Worm (Caenorhabditis elegans) whole organism, L2 larva: ENCODE results near the gene ZK185.1.
A peak's percentile ranks its signal among the peaks of the same experiment; 100 is the strongest.

Experiments
- C34F6.9 ChIP-seq: fragments of 150-350 bp; optimal IDR thresholded peaks from 2 replicates; lab custom pipeline; 2014; ENCODE audit warnings: missing biosample characterization, missing genetic modification characterization
- F13H6.1 ChIP-seq: sonication (generic microtip); optimal IDR thresholded peaks from 2 replicates; lab custom pipeline; 2016; ENCODE audit warnings: missing genetic modification characterization, missing compliant biosample characterization
- R02D3.7 ChIP-seq: fragments of 150-350 bp; optimal IDR thresholded peaks from 2 replicates; lab custom pipeline; 2014; ENCODE audit warnings: missing biosample characterization, missing genetic modification characterization
- ZK546.5 ChIP-seq: sonication (generic microtip); optimal IDR thresholded peaks from 2 replicates; lab custom pipeline; 2017; ENCODE audit warnings: missing biosample characterization, missing genetic modification characterization
- aly-2 ChIP-seq: fragments of 150-350 bp; optimal IDR thresholded peaks from 2 replicates; lab custom pipeline; 2014; ENCODE audit warnings: missing biosample characterization, missing genetic modification characterization
- ama-1 ChIP-seq: fragments of 150-350 bp; optimal IDR thresholded peaks from 2 replicates; lab custom pipeline; 2018; ENCODE audit warnings: inconsistent platforms
- blmp-1 ChIP-seq: sonication (generic microtip); optimal IDR thresholded peaks from 2 replicates; lab custom pipeline; 2017; ENCODE audit warnings: missing genetic modification characterization, mild to moderate bottlenecking, missing compliant biosample characterization, antibody characterized with exemption, moderate library complexity; ENCODE audit not compliant: insufficient read depth
- ceh-16 ChIP-seq: fragments of 150-350 bp; optimal IDR thresholded peaks from 2 replicates; lab custom pipeline; 2014; ENCODE audit warnings: missing biosample characterization, missing genetic modification characterization
- crh-2 ChIP-seq: sonication (generic microtip); optimal IDR thresholded peaks from 2 replicates; lab custom pipeline; 2017; ENCODE audit warnings: missing biosample characterization, missing genetic modification characterization
- dmd-4 ChIP-seq: sonication (generic microtip); optimal IDR thresholded peaks from 2 replicates; lab custom pipeline; 2017; ENCODE audit warnings: missing biosample characterization, missing genetic modification characterization
- elt-1 ChIP-seq: fragments of 150-350 bp; optimal IDR thresholded peaks from 2 replicates; lab custom pipeline; 2014; ENCODE audit warnings: missing biosample characterization, missing genetic modification characterization
- elt-3 ChIP-seq: sonication (generic microtip); optimal IDR thresholded peaks from 2 replicates; lab custom pipeline; 2017; ENCODE audit warnings: missing biosample characterization, missing genetic modification characterization
- gmeb-1 ChIP-seq: fragments of 150-350 bp; optimal IDR thresholded peaks from 2 replicates; lab custom pipeline; 2014; ENCODE audit warnings: missing biosample characterization, missing genetic modification characterization
- lin-11 ChIP-seq: fragments of 150-350 bp; sonication (generic microtip); optimal IDR thresholded peaks from 2 replicates; lab custom pipeline; 2014; ENCODE audit warnings: missing biosample characterization, missing genetic modification characterization, inconsistent platforms, mixed read lengths
- lin-13 ChIP-seq: fragments of 150-350 bp; optimal IDR thresholded peaks from 2 replicates; lab custom pipeline; 2014; ENCODE audit warnings: missing biosample characterization, missing genetic modification reagents, missing genetic modification characterization
- lin-39 ChIP-seq: fragments of 150-350 bp; optimal IDR thresholded peaks from 2 replicates; lab custom pipeline; 2014; ENCODE audit warnings: missing biosample characterization, missing genetic modification reagents, missing genetic modification characterization
- lsy-2 ChIP-seq, 2 experiments: fragments of 150-350 bp in 1 of 2; sonication (generic microtip) in 1 of 2; optimal IDR thresholded peaks; 2 replicates each; lab custom pipeline; 2014 to 2017; ENCODE audit warnings: missing biosample characterization in 2 of 2, missing genetic modification characterization in 2 of 2
- mab-5 ChIP-seq: fragments of 150-350 bp; optimal IDR thresholded peaks from 2 replicates; lab custom pipeline; 2014; ENCODE audit warnings: missing biosample characterization, missing genetic modification characterization
- mbf-1 ChIP-seq: sonication (generic microtip); optimal IDR thresholded peaks from 2 replicates; lab custom pipeline; 2017; ENCODE audit warnings: missing biosample characterization, missing genetic modification characterization
- mdl-1 ChIP-seq, 2 experiments: fragments of 150-350 bp in 1 of 2; sonication (generic microtip) in 1 of 2; optimal IDR thresholded peaks; 2 replicates each; lab custom pipeline; 2017; ENCODE audit warnings: missing biosample characterization in 2 of 2, missing genetic modification characterization in 2 of 2
- nhr-12 ChIP-seq: fragments of 150-350 bp; optimal IDR thresholded peaks from 2 replicates; lab custom pipeline; 2014; ENCODE audit warnings: missing biosample characterization, missing genetic modification characterization
- nhr-129 ChIP-seq: fragments of 150-350 bp; optimal IDR thresholded peaks from 2 replicates; lab custom pipeline; 2014; ENCODE audit warnings: missing biosample characterization, missing genetic modification characterization
- nhr-21 ChIP-seq: fragments of 150-350 bp; optimal IDR thresholded peaks from 2 replicates; lab custom pipeline; 2014; ENCODE audit warnings: missing biosample characterization, missing genetic modification characterization
- nhr-23 ChIP-seq: fragments of 150-350 bp; optimal IDR thresholded peaks from 2 replicates; lab custom pipeline; 2014; ENCODE audit warnings: missing biosample characterization, missing genetic modification reagents, missing genetic modification characterization
- nhr-237 ChIP-seq: fragments of 150-350 bp; optimal IDR thresholded peaks from 2 replicates; lab custom pipeline; 2014; ENCODE audit warnings: missing biosample characterization, missing genetic modification characterization
- nhr-25 ChIP-seq: fragments of 150-350 bp; sonication (generic microtip); optimal IDR thresholded peaks from 3 replicates; lab custom pipeline; 2014; ENCODE audit warnings: missing biosample characterization, missing genetic modification characterization
- nhr-6 ChIP-seq: fragments of 150-350 bp; optimal IDR thresholded peaks from 2 replicates; lab custom pipeline; 2014; ENCODE audit warnings: missing biosample characterization, missing genetic modification characterization
- nhr-77 ChIP-seq: fragments of 150-350 bp; optimal IDR thresholded peaks from 2 replicates; lab custom pipeline; 2014; ENCODE audit warnings: missing biosample characterization, missing genetic modification characterization
- peb-1 ChIP-seq: fragments of 150-350 bp; optimal IDR thresholded peaks from 2 replicates; lab custom pipeline; 2014; ENCODE audit warnings: missing biosample characterization, missing genetic modification characterization
- sem-4 ChIP-seq: fragments of 150-350 bp; optimal IDR thresholded peaks from 2 replicates; lab custom pipeline; 2014; ENCODE audit warnings: missing biosample characterization, missing genetic modification reagents, missing genetic modification characterization
- skn-1 ChIP-seq: sonication (generic microtip); optimal IDR thresholded peaks from 2 replicates; lab custom pipeline; 2017; ENCODE audit warnings: missing biosample characterization, missing genetic modification characterization
- sma-9 ChIP-seq, 2 experiments: fragments of 150-350 bp in 1 of 2; sonication (generic microtip) in 1 of 2; optimal IDR thresholded peaks; 2 replicates each; lab custom pipeline; 2014 to 2016; ENCODE audit warnings: missing genetic modification characterization in 2 of 2, mild to moderate bottlenecking in 1 of 2, missing biosample characterization in 1 of 2, missing compliant biosample characterization in 1 of 2, missing genetic modification reagents in 1 of 2, moderate library complexity in 1 of 2
- unc-39 ChIP-seq: fragments of 150-350 bp; optimal IDR thresholded peaks from 2 replicates; lab custom pipeline; 2014; ENCODE audit warnings: missing biosample characterization, missing genetic modification characterization
- unc-62 ChIP-seq: fragments of 150-350 bp; optimal IDR thresholded peaks from 2 replicates; lab custom pipeline; 2014; ENCODE audit warnings: missing biosample characterization, missing genetic modification reagents, missing genetic modification characterization
- zag-1 ChIP-seq: fragments of 150-350 bp; optimal IDR thresholded peaks from 2 replicates; lab custom pipeline; 2014; ENCODE audit warnings: missing biosample characterization, missing genetic modification characterization
- ztf-1 ChIP-seq: fragments of 200-800 bp; sonication (Bioruptor generic); conservative IDR thresholded peaks from 2 replicates; pipeline ENCODE4 v1.3.6; 2022; ENCODE audit warnings: missing genetic modification characterization, missing compliant biosample characterization
- ztf-4 ChIP-seq: fragments of 150-350 bp; optimal IDR thresholded peaks from 2 replicates; lab custom pipeline; 2014; ENCODE audit warnings: missing biosample characterization, missing genetic modification characterization

Gene ZK185.1

DNA sequence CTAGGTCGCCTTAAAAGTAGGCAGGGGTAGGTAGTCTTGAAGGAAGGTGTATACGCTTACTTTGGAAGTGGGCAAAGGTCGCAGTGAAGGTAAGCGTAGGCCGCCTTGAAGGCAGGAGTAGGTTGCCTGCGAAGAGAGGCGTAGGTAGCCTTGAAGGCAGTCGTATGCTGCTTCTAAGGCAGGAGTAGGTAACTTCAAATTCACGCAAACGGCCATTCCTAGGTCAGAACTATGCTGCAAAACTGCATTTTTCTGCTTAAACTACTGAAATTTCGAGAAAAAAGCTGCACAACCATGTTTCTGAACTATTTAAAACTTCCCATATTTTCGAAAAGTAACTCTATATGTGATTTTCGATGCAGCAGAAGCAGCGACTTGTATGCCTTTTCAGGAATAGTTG is 31.1 kb downstream of the ZK185.1 start:
- TF ChIP-seq aly-2 (tag; lab: Kevin White, UChicago) = no peak
- TF ChIP-seq ceh-16 (tag; lab: Kevin White, UChicago) = no peak
- TF ChIP-seq ztf-4 (tag; lab: Kevin White, UChicago) = no peak

ce11 chrIV:4585991-4586390 is 37.6 kb downstream of the ZK185.1 start:
- TF ChIP-seq mdl-1 (tag; optimal IDR thresholded peaks at IDR 0.05; lab: Kevin White, UChicago) (peak in 1 of 2 experiments; percentile 63), zag-1 (peak; percentile 53), lsy-2 (tag; optimal IDR thresholded peaks at IDR 0.05; lab: Kevin White, UChicago) (peak in 1 of 2 experiments; percentile 48), nhr-237 (tag; lab: Kevin White, UChicago) (no peak), elt-1 (no peak), nhr-77 (no peak), ZK546.5 (tag; lab: Kevin White, UChicago) (no peak), ztf-4 (tag; lab: Kevin White, UChicago) (no peak), mbf-1 (no peak), sma-9 (GFP tag; optimal IDR thresholded peaks at IDR 0.05; lab: Kevin White, UChicago) (peak; percentile 18), sma-9 (tag; optimal IDR thresholded peaks at IDR 0.05; lab: Kevin White, UChicago) (no peak), nhr-129 (tag; lab: Kevin White, UChicago) (peak; percentile 58), nhr-6 (peak; percentile 6), sem-4 (tag; lab: Kevin White, UChicago) (peak; percentile 76), dmd-4 (tag; lab: Kevin White, UChicago) (no peak), C34F6.9 (peak; percentile 54), R02D3.7 (no peak)

DNA sequence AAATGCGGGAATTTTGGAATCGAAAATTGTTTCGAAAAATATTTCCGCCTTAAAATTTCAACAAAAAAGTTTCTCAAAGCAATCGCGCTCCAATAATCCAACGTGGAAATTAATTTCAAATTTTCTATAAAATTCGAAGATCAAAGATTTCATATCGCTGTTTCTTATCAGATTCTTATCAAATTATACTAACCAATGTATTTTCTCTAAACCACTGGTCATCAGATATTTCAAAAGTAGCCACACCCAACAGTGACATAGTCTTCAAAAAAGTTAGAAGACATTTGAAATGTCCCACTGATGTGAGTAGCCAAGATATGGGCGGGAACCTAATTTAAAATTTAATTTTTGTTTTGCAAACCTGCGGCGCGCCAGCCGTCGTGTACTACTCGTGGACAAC is 39.2 kb downstream of the ZK185.1 start:
- TF ChIP-seq unc-62 (GFP tag; lab: Kevin White, UChicago) (no peak), unc-39 (no peak), aly-2 (tag; lab: Kevin White, UChicago) (no peak), C34F6.9 (no peak), ztf-4 (tag; lab: Kevin White, UChicago) (no peak), ama-1 (lab: Kevin White, UChicago) (no peak), elt-1 (no peak), sem-4 (tag; lab: Kevin White, UChicago) (no peak), elt-3 (tag; lab: Kevin White, UChicago) (no peak), nhr-12 (tag; lab: Kevin White, UChicago) (no peak)

ce11 chrIV:4588408-4588807 is 40.1 kb downstream of the ZK185.1 start:
- TF ChIP-seq mab-5 (tag; lab: Kevin White, UChicago) = no peak
- TF ChIP-seq nhr-77 = no peak
- TF ChIP-seq nhr-12 (tag; lab: Kevin White, UChicago) = no peak
- TF ChIP-seq peb-1 = no peak
- no peak for TF ChIP-seq gmeb-1 (tag; lab: Kevin White, UChicago)
- no peak for TF ChIP-seq lin-39 (tag; lab: Kevin White, UChicago)
- no peak for TF ChIP-seq F13H6.1
- TF ChIP-seq lin-13 (GFP tag; lab: Kevin White, UChicago) = no peak
- no peak for TF ChIP-seq ZK546.5 (tag; lab: Kevin White, UChicago)
- no peak for TF ChIP-seq nhr-23
- no peak for TF ChIP-seq crh-2 (tag; lab: Kevin White, UChicago)
- no peak for TF ChIP-seq mdl-1 (tag; optimal IDR thresholded peaks at IDR 0.05; lab: Kevin White, UChicago)
- no peak for TF ChIP-seq R02D3.7
- no peak for TF ChIP-seq blmp-1 (tag; lab: Kevin White, UChicago)
- TF ChIP-seq aly-2 (tag; lab: Kevin White, UChicago) = no peak
- no peak for TF ChIP-seq elt-1
- no peak for TF ChIP-seq lin-11
- no peak for TF ChIP-seq nhr-25 (tag; lab: Kevin White, UChicago)

- TF ChIP-seq lin-11 = no peak
- TF ChIP-seq nhr-77 = no peak
- TF ChIP-seq ztf-1 = no peak
- TF ChIP-seq ZK546.5 (tag; lab: Kevin White, UChicago) = no peak
- no peak for TF ChIP-seq skn-1
- no peak for TF ChIP-seq elt-3 (tag; lab: Kevin White, UChicago)
- no peak for TF ChIP-seq mab-5 (tag; lab: Kevin White, UChicago)
- no peak for TF ChIP-seq nhr-21 (tag; lab: Kevin White, UChicago)
- TF ChIP-seq nhr-23 = no peak
- no peak for TF ChIP-seq lsy-2 (tag; optimal IDR thresholded peaks at IDR 0.05; lab: Kevin White, UChicago)
- TF ChIP-seq sem-4 (tag; lab: Kevin White, UChicago) = no peak
- TF ChIP-seq crh-2 (tag; lab: Kevin White, UChicago) = no peak
Observed at ce11 chrIV:4596824-4597223, 48.5 kb downstream of the ZK185.1 start, which contains the start of gene F19C7.3. F19C7.3 (plus strand) TSS chrIV:4597124.
